Fruit fly (Drosophila melanogaster) whole organism, embryonic: Measurements from ENCODE around the gene BG642167.

ENCODE experiments used
- Atf-2 ChIP-seq: fragments of 200-800 bp; sonication (Bioruptor generic); optimal IDR thresholded peaks from 2 replicates; lab custom pipeline; 2016; ENCODE audit warnings: missing biosample characterization, missing genetic modification characterization
- CG10147 ChIP-seq: fragments of 200-800 bp; sonication (Bioruptor generic); optimal IDR thresholded peaks from 2 replicates; lab custom pipeline; 2019; ENCODE audit warnings: missing biosample characterization, mild to moderate bottlenecking, missing genetic modification characterization, moderate library complexity
- CG1024 ChIP-seq: fragments of 200-800 bp; sonication (Bioruptor generic); IDR thresholded peaks from 2 replicates; pipeline ENCODE4 v1.3.6; 2022; ENCODE audit warnings: missing biosample characterization, missing genetic modification characterization
- CG10959 ChIP-seq: fragments of 200-800 bp; sonication (Bioruptor generic); IDR thresholded peaks from 2 replicates; pipeline ENCODE4 v1.3.6; 2022; ENCODE audit warnings: missing biosample characterization, missing genetic modification characterization
- CG12942 ChIP-seq: fragments of 200-800 bp; sonication (Bioruptor generic); optimal IDR thresholded peaks from 3 replicates; lab custom pipeline; 2016; ENCODE audit warnings: missing biosample characterization, missing genetic modification characterization
- CG17385 ChIP-seq: fragments of 200-800 bp; sonication (Bioruptor generic); optimal IDR thresholded peaks from 3 replicates; lab custom pipeline; 2018; ENCODE audit warnings: missing biosample characterization, mild to moderate bottlenecking, missing genetic modification characterization
- CG34376 ChIP-seq: fragments of 200-800 bp; sonication (Bioruptor generic); optimal IDR thresholded peaks from 2 replicates; lab custom pipeline; 2018; ENCODE audit warnings: missing biosample characterization, mild to moderate bottlenecking, missing genetic modification characterization
- CG4424 ChIP-seq: fragments of 200-800 bp; sonication (Bioruptor generic); optimal IDR thresholded peaks from 3 replicates; lab custom pipeline; 2016; ENCODE audit warnings: missing biosample characterization, missing genetic modification characterization
- CG6813 ChIP-seq: fragments of 200-800 bp; sonication (Bioruptor generic); optimal IDR thresholded peaks from 2 replicates; lab custom pipeline; 2017; ENCODE audit warnings: missing biosample characterization, missing genetic modification characterization, mild to moderate bottlenecking, moderate library complexity, missing genetic modification reagents
- CG7928 ChIP-seq: fragments of 200-800 bp; sonication (Bioruptor generic); optimal IDR thresholded peaks from 2 replicates; lab custom pipeline; 2017; ENCODE audit warnings: missing biosample characterization, mild to moderate bottlenecking, missing genetic modification characterization
- CG9437 ChIP-seq: fragments of 200-800 bp; sonication (Bioruptor generic); optimal IDR thresholded peaks from 2 replicates; lab custom pipeline; 2018; ENCODE audit warnings: missing biosample characterization, mild to moderate bottlenecking, missing genetic modification characterization
- CG9932 ChIP-seq: fragments of 200-800 bp; sonication (Bioruptor generic); IDR thresholded peaks from 2 replicates; pipeline ENCODE4 v1.3.6; 2022; ENCODE audit warnings: missing biosample characterization, missing genetic modification characterization
- Dad ChIP-seq: fragments of 200-800 bp; sonication (Bioruptor generic); optimal IDR thresholded peaks from 3 replicates; lab custom pipeline; 2016; ENCODE audit warnings: missing biosample characterization, missing genetic modification characterization
- Ets65A ChIP-seq: fragments of 200-800 bp; sonication (Bioruptor generic); peaks from one replicate; lab custom pipeline; 2016; ENCODE audit warnings: missing biosample characterization, missing genetic modification characterization
- HmgZ ChIP-seq: fragments of 200-800 bp; sonication (Bioruptor generic); optimal IDR thresholded peaks from 2 replicates; lab custom pipeline; 2018; ENCODE audit warnings: missing biosample characterization, mild to moderate bottlenecking, missing genetic modification characterization
- Ravus ChIP-seq: fragments of 200-800 bp; sonication (Bioruptor generic); IDR thresholded peaks from 2 replicates; pipeline ENCODE4 v1.3.6; 2022; ENCODE audit warnings: missing biosample characterization, missing genetic modification characterization
- Rfx ChIP-seq: fragments of 200-800 bp; sonication (Bioruptor generic); IDR thresholded peaks from 2 replicates; pipeline ENCODE4 v1.3.6; 2022; ENCODE audit warnings: missing biosample characterization, missing genetic modification characterization
- Stat92E ChIP-seq, 3 experiments: fragments of >200 bp in 2 of 3; fragments of 200-800 bp in 1 of 3; sonication (Bioruptor generic) in 1 of 3; optimal IDR thresholded peaks; 2 replicates each; lab custom pipeline; 2017 to 2019; ENCODE audit warnings: missing biosample characterization in 3 of 3, missing genetic modification characterization in 3 of 3, mild to moderate bottlenecking in 1 of 3, moderate library complexity in 1 of 3
- TFAM ChIP-seq: fragments of 200-800 bp; sonication (Bioruptor generic); optimal IDR thresholded peaks from 2 replicates; lab custom pipeline; 2017; ENCODE audit warnings: missing biosample characterization, missing genetic modification characterization, inconsistent platforms
- cg ChIP-seq: fragments of 200-800 bp; sonication (Bioruptor generic); optimal IDR thresholded peaks from 3 replicates; lab custom pipeline; 2019; ENCODE audit warnings: missing biosample characterization, mild to moderate bottlenecking, missing genetic modification characterization, moderate library complexity
- cwo ChIP-seq: fragments of 200-800 bp; sonication (Bioruptor generic); optimal IDR thresholded peaks from 3 replicates; lab custom pipeline; 2017; ENCODE audit warnings: missing biosample characterization, missing genetic modification characterization, mild to moderate bottlenecking, moderate library complexity, missing genetic modification reagents
- dati ChIP-seq: fragments of 200-800 bp; sonication (Bioruptor generic); IDR thresholded peaks from 2 replicates; pipeline ENCODE4 v1.3.6; 2022; ENCODE audit warnings: missing biosample characterization, missing genetic modification characterization
- ewg ChIP-seq: fragments of 200-800 bp; sonication (Bioruptor generic); optimal IDR thresholded peaks from 3 replicates; lab custom pipeline; 2017; ENCODE audit warnings: mild to moderate bottlenecking, missing biosample characterization, missing genetic modification reagents, missing genetic modification characterization
- eyg ChIP-seq: fragments of 200-800 bp; sonication (Bioruptor generic); optimal IDR thresholded peaks from 3 replicates; lab custom pipeline; 2016; ENCODE audit warnings: missing biosample characterization, missing genetic modification characterization
- gem ChIP-seq: fragments of 200-800 bp; sonication (Bioruptor generic); optimal IDR thresholded peaks from 2 replicates; lab custom pipeline; 2019; ENCODE audit warnings: missing biosample characterization, mild to moderate bottlenecking, missing genetic modification characterization, moderate library complexity
- h ChIP-seq: fragments of >200 bp; optimal IDR thresholded peaks from 2 replicates; lab custom pipeline; 2017
- lab ChIP-seq: fragments of 200-800 bp; sonication (Bioruptor generic); optimal IDR thresholded peaks from 3 replicates; lab custom pipeline; 2017; ENCODE audit warnings: missing biosample characterization, missing genetic modification characterization, mild to moderate bottlenecking, moderate library complexity, missing genetic modification reagents
- maf-S ChIP-seq: fragments of 200-800 bp; sonication (Bioruptor generic); optimal IDR thresholded peaks from 2 replicates; lab custom pipeline; 2016; ENCODE audit warnings: missing biosample characterization, missing genetic modification characterization
- odd ChIP-seq: fragments of 200-800 bp; sonication (Bioruptor generic); optimal IDR thresholded peaks from 2 replicates; lab custom pipeline; 2017; ENCODE audit warnings: missing biosample characterization, mild to moderate bottlenecking, missing genetic modification characterization
- so ChIP-seq: fragments of 200-800 bp; sonication (Bioruptor generic); IDR thresholded peaks from 3 replicates; pipeline ENCODE4 v1.3.6; 2022; ENCODE audit warnings: missing biosample characterization, missing genetic modification characterization
- sug ChIP-seq: fragments of 200-800 bp; optimal IDR thresholded peaks from 2 replicates; lab custom pipeline; 2019; ENCODE audit warnings: missing biosample characterization, mild to moderate bottlenecking, missing genetic modification characterization, moderate library complexity
- tna ChIP-seq: fragments of 200-800 bp; sonication (Bioruptor generic); IDR thresholded peaks from 2 replicates; pipeline ENCODE4 v1.3.6; 2022; ENCODE audit warnings: missing biosample characterization, missing genetic modification characterization; ENCODE audit not compliant: partially characterized antibody

BG642167 gene

dm6 chr3R:25855594-25856305, 49.5 kb downstream of the BG642167 start, which contains the start of gene CG5890 (continued):
- no peak for TF ChIP-seq CG10959 (GFP tag; lab: Robert Waterston, UW)
- peak; percentile 48 for TF ChIP-seq gem (tag; lab: Kevin White, UChicago)
- TF ChIP-seq CG7928 (GFP tag; lab: Kevin White, UChicago), result no peak
- no peak for TF ChIP-seq CG17385
- TF ChIP-seq sug (tag; lab: Kevin White, UChicago), result peak; percentile 32
- TF ChIP-seq Stat92E (GFP tag; optimal IDR thresholded peaks at IDR 0.05; lab: Kevin White, UChicago), result no peak
- peak; percentile 64 for TF ChIP-seq lab (GFP tag; lab: Kevin White, UChicago)
- no peak for TF ChIP-seq Dad (GFP tag; lab: Kevin White, UChicago)
- no peak for TF ChIP-seq CG1024 (GFP tag; lab: Robert Waterston, UW)
- no peak for TF ChIP-seq dati (GFP tag; lab: Robert Waterston, UW)
- TF ChIP-seq CG9932 (GFP tag; lab: Robert Waterston, UW), result 0 out of 2 replicates have a peak, but pooled peaks have one; percentile 14
- TF ChIP-seq CG9437 (GFP tag; lab: Kevin White, UChicago), result peak; percentile 3
- no peak for TF ChIP-seq eyg (GFP tag; lab: Kevin White, UChicago)
- TF ChIP-seq Ets65A (GFP tag; lab: Kevin White, UChicago), result no peak
- TF ChIP-seq TFAM, result no peak
- TF ChIP-seq HmgZ, result no peak
- no peak for TF ChIP-seq CG4424 (GFP tag; lab: Kevin White, UChicago)
- no peak for TF ChIP-seq so (GFP tag; lab: Robert Waterston, UW)
- TF ChIP-seq odd (GFP tag; lab: Kevin White, UChicago), result no peak
- TF ChIP-seq Atf-2 (GFP tag; lab: Kevin White, UChicago), result no peak
- no peak for TF ChIP-seq tna
- TF ChIP-seq cwo (GFP tag; lab: Kevin White, UChicago), result peak; percentile 48
- TF ChIP-seq CG34376 (GFP tag; lab: Kevin White, UChicago), result no peak
- TF ChIP-seq maf-S (GFP tag; lab: Kevin White, UChicago), result no peak
- TF ChIP-seq CG12942 (GFP tag; lab: Kevin White, UChicago), result no peak
- no peak for TF ChIP-seq h (lab: Kevin White, UChicago)
- peak; percentile 39 for TF ChIP-seq CG10147
- no peak for TF ChIP-seq cg (GFP tag; lab: Kevin White, UChicago)
- no peak for TF ChIP-seq Ravus
- no peak for TF ChIP-seq Rfx
- TF ChIP-seq CG6813 (GFP tag; lab: Kevin White, UChicago), result peak; percentile 36
- peak; percentile 18 for TF ChIP-seq ewg (GFP tag; lab: Kevin White, UChicago)
